Worm (Caenorhabditis elegans): Measurements from ENCODE around the gene ZK353.3.

ZK353.3 gene

DNA sequence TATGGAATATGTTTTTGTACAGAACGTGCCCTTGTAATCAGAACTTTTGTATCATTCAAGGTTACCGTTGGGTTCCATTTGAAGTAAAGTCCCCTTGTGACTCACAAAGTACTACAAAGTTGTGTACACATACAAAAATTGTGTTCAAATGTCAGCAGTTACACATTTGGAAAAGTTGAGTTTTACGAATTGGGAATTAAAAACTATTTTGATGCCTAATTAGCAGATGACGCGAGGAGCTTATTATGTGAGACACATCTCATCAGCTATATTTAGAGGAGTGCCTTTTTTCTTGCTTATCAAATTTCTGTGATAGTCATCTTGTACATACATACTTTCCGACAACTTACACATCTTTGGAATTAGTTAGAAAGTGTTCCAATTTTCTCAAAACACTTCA is 17.7 kb downstream of the ZK353.3 start:
- TF ChIP-seq pqm-1 (tag; optimal IDR thresholded peaks at IDR 0.05) (no peak), npax-4 (tag; optimal IDR thresholded peaks at IDR 0.05) (no peak), madf-2 (tag; optimal IDR thresholded peaks at IDR 0.05) (no peak), ceh-19 (GFP tag; optimal IDR thresholded peaks at IDR 0.05) (no peak), hlh-13 (GFP tag; optimal IDR thresholded peaks at IDR 0.05) (no peak), fkh-10 (GFP tag; optimal IDR thresholded peaks at IDR 0.05) (no peak), che-1 (tag; optimal IDR thresholded peaks at IDR 0.05) (no peak), T23F11.4 (GFP tag; optimal IDR thresholded peaks at IDR 0.05) (no peak), ttx-3 (tag; optimal IDR thresholded peaks at IDR 0.05) (no peak), elt-4 (tag; optimal IDR thresholded peaks at IDR 0.05) (no peak), ceh-45 (GFP tag; IDR thresholded peaks at IDR 0.05) (no peak)

DNA sequence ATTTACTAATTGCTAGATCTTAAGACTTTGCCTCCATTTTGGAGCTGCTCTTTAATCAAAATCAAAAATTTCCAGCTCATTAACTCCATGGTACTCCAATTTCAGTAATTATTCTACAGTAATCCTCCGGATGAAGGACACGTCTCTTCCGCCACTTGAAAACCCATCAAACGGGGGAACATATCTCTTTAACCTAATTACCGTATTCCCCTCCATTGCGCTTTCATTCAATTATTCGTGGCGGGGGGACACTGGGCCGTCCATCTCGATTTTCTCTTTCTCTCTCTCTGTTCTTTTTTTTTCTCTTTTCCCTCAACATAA is 21.0 kb downstream of the ZK353.3 start:
- TF ChIP-seq ceh-48 (tag; optimal IDR thresholded peaks at IDR 0.05) (no peak), unc-3 (GFP tag; conservative IDR thresholded peaks at IDR 0.05) (no peak), unc-3 (tag; optimal IDR thresholded peaks at IDR 0.05) (no peak), unc-42 (tag; optimal IDR thresholded peaks at IDR 0.05) (peak; percentile 99), ceh-9 (tag; optimal IDR thresholded peaks at IDR 0.05) (no peak), ceh-31 (tag; optimal IDR thresholded peaks at IDR 0.05) (peak; percentile 67), ceh-30 (tag; optimal IDR thresholded peaks at IDR 0.05) (no peak), fax-1 (tag; optimal IDR thresholded peaks at IDR 0.05) (no peak)

DNA sequence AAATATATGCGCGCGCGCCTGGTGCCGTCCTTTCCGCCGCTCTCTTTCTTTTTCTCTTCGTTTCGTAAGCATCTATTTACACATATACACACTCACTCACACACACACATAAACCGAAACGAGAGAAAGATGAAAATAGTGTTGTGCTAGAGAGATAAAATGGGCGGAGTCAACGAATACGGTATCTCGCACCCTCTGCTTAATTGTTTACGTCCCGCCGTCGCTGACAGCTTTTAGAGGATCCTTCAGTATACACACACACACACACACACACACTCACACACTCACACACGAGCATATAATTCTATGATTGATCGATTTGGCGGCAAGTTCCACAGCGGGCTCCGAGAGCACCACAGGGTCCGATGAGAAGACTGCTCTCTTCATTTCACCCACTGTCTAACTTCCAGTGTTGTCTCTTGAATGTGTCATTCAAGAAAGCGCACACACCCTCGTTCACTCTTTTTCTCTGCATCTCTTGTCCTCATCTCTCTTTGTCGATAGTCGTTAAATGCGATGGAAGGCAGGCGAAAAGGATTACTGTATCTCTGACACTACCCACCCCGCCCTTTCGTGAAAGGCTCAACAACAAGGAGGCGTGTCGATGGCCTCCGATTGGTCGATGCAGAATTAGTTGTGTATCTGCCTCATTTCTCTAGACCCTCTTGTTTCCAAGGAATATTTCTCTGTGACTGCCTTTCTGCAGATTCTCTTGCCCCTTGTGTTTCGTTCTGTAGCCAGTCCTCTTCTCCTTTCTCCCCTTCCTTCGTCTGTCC is 21.6 kb downstream of the ZK353.3 start:
- TF ChIP-seq hlh-13 (GFP tag; optimal IDR thresholded peaks at IDR 0.05), result no peak
- peak; percentile 70 for TF ChIP-seq eyg-1 (tag; optimal IDR thresholded peaks at IDR 0.05)
- TF ChIP-seq elt-4 (tag; optimal IDR thresholded peaks at IDR 0.05), result no peak
- TF ChIP-seq rnt-1 (tag; optimal IDR thresholded peaks at IDR 0.05), result peak; percentile 54
- TF ChIP-seq hlh-30 (tag; optimal IDR thresholded peaks at IDR 0.05; ENCODE audit: insufficient read depth), result peak; percentile 70
- no peak for TF ChIP-seq sox-4 (tag; optimal IDR thresholded peaks at IDR 0.05)
- TF ChIP-seq T23F11.4 (GFP tag; optimal IDR thresholded peaks at IDR 0.05), result peak; percentile 9
- TF ChIP-seq ceh-9 (tag; optimal IDR thresholded peaks at IDR 0.05), result no peak
- TF ChIP-seq sdc-2 (tag; optimal IDR thresholded peaks at IDR 0.05), result peak; percentile 25
- peak; percentile 44 for TF ChIP-seq dve-1 (tag; optimal IDR thresholded peaks at IDR 0.05)
- peak; percentile 76 for TF ChIP-seq syd-9 (tag; optimal IDR thresholded peaks at IDR 0.05)
- peak; percentile 78 for TF ChIP-seq unc-42 (tag; optimal IDR thresholded peaks at IDR 0.05)
- TF ChIP-seq F13H6.1 (tag; optimal IDR thresholded peaks at IDR 0.05), result peak; percentile 48
- TF ChIP-seq ttx-3 (tag; optimal IDR thresholded peaks at IDR 0.05), result peak; percentile 19
- peak; percentile 41 for TF ChIP-seq ceh-2 (tag; optimal IDR thresholded peaks at IDR 0.05)
- TF ChIP-seq hlh-8 (tag; optimal IDR thresholded peaks at IDR 0.05), result peak; percentile 15
- peak; percentile 6 for TF ChIP-seq Y22D7AL.16 (tag; optimal IDR thresholded peaks at IDR 0.05)
- peak; percentile 50 for TF ChIP-seq ets-4 (tag; optimal IDR thresholded peaks at IDR 0.05)
- TF ChIP-seq dmd-4 (tag; optimal IDR thresholded peaks at IDR 0.05; ENCODE audit: borderline replicate concordance), result peak; percentile 1
- peak; percentile 98 for TF ChIP-seq unc-55 (GFP tag; optimal IDR thresholded peaks at IDR 0.05)
- peak; percentile 55 for TF ChIP-seq ztf-16 (tag; optimal IDR thresholded peaks at IDR 0.05)
- no peak for TF ChIP-seq K09A11.1 (tag; optimal IDR thresholded peaks at IDR 0.05; ENCODE audit: insufficient read depth)
- TF ChIP-seq ceh-22 (tag; optimal IDR thresholded peaks at IDR 0.05), result peak; percentile 87
- TF ChIP-seq ceh-34 (tag; optimal IDR thresholded peaks at IDR 0.05), result peak; percentile 78
- TF ChIP-seq fkh-10 (GFP tag; optimal IDR thresholded peaks at IDR 0.05), result no peak
- TF ChIP-seq tbx-2 (tag; optimal IDR thresholded peaks at IDR 0.05), result peak; percentile 77
- peak; percentile 5 for TF ChIP-seq ceh-19 (GFP tag; optimal IDR thresholded peaks at IDR 0.05)
- no peak for TF ChIP-seq hlh-15 (tag; optimal IDR thresholded peaks at IDR 0.05)
- TF ChIP-seq sox-2 (GFP tag; IDR thresholded peaks at IDR 0.05), result peak; percentile 61
- peak; percentile 35 for TF ChIP-seq gmeb-2 (tag; optimal IDR thresholded peaks at IDR 0.05)
- no peak for TF ChIP-seq unc-3 (GFP tag; conservative IDR thresholded peaks at IDR 0.05)
- TF ChIP-seq unc-3 (tag; optimal IDR thresholded peaks at IDR 0.05), result peak; percentile 1
- TF ChIP-seq elt-2 (tag; optimal IDR thresholded peaks at IDR 0.05), result peak; percentile 35
- no peak for TF ChIP-seq mec-3 (tag; optimal IDR thresholded peaks at IDR 0.05; ENCODE audit: borderline replicate concordance)
- TF ChIP-seq ceh-30 (tag; optimal IDR thresholded peaks at IDR 0.05), result no peak
- TF ChIP-seq ceh-14 (tag; optimal IDR thresholded peaks at IDR 0.05), result no peak
- peak; percentile 65 for TF ChIP-seq ref-2 (tag; optimal IDR thresholded peaks at IDR 0.05)
- peak; percentile 66 for TF ChIP-seq ceh-48 (tag; optimal IDR thresholded peaks at IDR 0.05)
- no peak for TF ChIP-seq ceh-45 (GFP tag; IDR thresholded peaks at IDR 0.05)
- peak; percentile 100 for TF ChIP-seq nfya-1 (tag; optimal IDR thresholded peaks at IDR 0.05)

Data from whole organism, late embryonic.